Worm (Caenorhabditis elegans) whole organism, midembryonic: ENCODE results near the gene cec-1.
A peak's percentile ranks its signal among the peaks of the same experiment; 100 is the strongest.

Experiments used
- T22C8.4 ChIP-seq: fragments of 200-800 bp; sonication (Bioruptor generic); IDR thresholded peaks from 2 replicates; pipeline ENCODE4 v1.3.6; 2022; ENCODE audit warnings: missing genetic modification characterization, missing compliant biosample characterization
- cog-1 ChIP-seq: sonication (generic microtip); optimal IDR thresholded peaks from 2 replicates; lab custom pipeline; 2016; ENCODE audit warnings: missing genetic modification characterization, missing compliant biosample characterization
- flt-1 ChIP-seq: fragments of 200-800 bp; sonication (Bioruptor generic); IDR thresholded peaks from 2 replicates; pipeline ENCODE4 v1.3.6; 2022; ENCODE audit warnings: missing genetic modification characterization, missing compliant biosample characterization
- klf-2 ChIP-seq: fragments of 200-800 bp; sonication (Bioruptor generic); conservative IDR thresholded peaks from 2 replicates; pipeline ENCODE4 v1.3.6; 2022; ENCODE audit warnings: missing genetic modification reagents, missing genetic modification characterization, missing compliant biosample characterization
- med-1 ChIP-seq: sonication (generic microtip); optimal IDR thresholded peaks from 2 replicates; lab custom pipeline; 2017; ENCODE audit warnings: missing genetic modification characterization, mild to moderate bottlenecking, missing compliant biosample characterization, antibody characterized with exemption, missing genetic modification reagents; ENCODE audit not compliant: insufficient read depth
- ref-1 ChIP-seq: fragments of 200-800 bp; sonication (Bioruptor generic); conservative IDR thresholded peaks from 2 replicates; pipeline ENCODE4 v1.3.6; 2022; ENCODE audit warnings: missing genetic modification reagents, missing genetic modification characterization, missing compliant biosample characterization
- tab-1 ChIP-seq: fragments of 200-800 bp; sonication (Bioruptor generic); IDR thresholded peaks from 2 replicates; pipeline ENCODE4 v1.3.6; 2022; ENCODE audit warnings: missing genetic modification characterization, missing compliant biosample characterization
- ztf-23 ChIP-seq: fragments of 200-800 bp; sonication (Bioruptor generic); IDR thresholded peaks from 2 replicates; pipeline ENCODE4 v1.3.6; 2022; ENCODE audit warnings: missing genetic modification reagents, missing genetic modification characterization, missing compliant biosample characterization
- ztf-29 ChIP-seq: fragments of 200-800 bp; sonication (Bioruptor generic); IDR thresholded peaks from 2 replicates; pipeline ENCODE4 v1.3.6; 2022; ENCODE audit warnings: missing genetic modification reagents, missing genetic modification characterization, missing compliant biosample characterization

cec-1 gene

DNA sequence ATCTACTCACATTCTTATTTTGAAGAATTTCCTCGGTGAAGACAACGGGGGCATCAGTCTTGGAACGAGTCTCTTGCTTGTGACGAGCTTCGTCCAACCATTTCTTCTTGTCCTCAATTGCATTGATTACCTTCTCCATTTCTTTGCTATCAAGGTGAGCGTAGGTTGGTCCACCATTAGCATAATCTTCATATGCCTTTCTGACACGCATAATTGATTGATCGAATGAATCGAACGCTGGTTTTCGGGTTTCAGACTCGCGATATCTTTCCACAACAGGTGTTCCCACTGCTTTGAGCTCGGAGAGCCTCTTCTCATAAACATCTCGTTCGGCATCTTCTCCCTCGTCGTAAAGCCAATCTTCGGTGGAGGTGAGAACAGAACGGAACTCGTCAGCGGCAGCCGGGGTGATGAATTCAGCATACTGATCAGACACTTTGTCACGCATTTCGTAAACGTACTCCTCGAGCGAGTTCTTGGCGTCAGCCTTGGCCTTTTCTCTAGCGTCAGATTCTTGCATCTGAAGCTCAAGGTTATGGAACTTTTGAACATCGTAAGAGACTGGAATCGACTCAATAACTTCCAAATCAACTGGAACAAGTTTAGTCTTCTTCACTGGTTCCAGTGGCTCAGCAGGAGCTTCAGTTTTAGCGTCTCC, 18.4 kb downstream of the cec-1 start:
- no peak for TF ChIP-seq flt-1
- TF ChIP-seq klf-2 (GFP tag; lab: Robert Waterston, UW) = no peak
- no peak for TF ChIP-seq med-1
- no peak for TF ChIP-seq tab-1
- TF ChIP-seq ref-1 (GFP tag; lab: Robert Waterston, UW) = no peak
- TF ChIP-seq T22C8.4 (GFP tag; lab: Robert Waterston, UW) = no peak
- TF ChIP-seq ztf-23 (GFP tag; lab: Robert Waterston, UW) = no peak
- no peak for TF ChIP-seq cog-1 (tag; lab: Kevin White, UChicago)
- TF ChIP-seq ztf-29 (GFP tag; lab: Robert Waterston, UW) = no peak

DNA sequence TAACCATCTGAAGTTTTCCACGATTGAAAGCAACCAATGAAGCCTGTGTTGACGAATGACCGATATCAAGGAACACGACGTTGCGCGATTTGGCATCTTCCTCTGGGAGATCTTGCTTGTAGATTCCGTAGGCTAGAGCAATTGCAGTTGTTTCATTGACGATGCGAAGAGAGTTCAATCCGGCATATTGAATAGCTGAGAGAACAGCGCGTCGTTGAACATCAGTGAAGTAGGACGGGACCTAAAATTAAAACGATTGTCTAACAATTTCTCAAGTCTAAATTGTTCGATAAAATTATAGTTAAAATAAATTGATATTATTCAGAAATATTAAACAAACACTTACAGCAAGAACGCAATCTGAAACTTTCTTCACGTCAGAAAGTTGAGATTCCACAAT, 19.9 kb downstream of the cec-1 start:
- TF ChIP-seq med-1 (no peak), ztf-23 (GFP tag; lab: Robert Waterston, UW) (no peak), cog-1 (tag; lab: Kevin White, UChicago) (no peak), ztf-29 (GFP tag; lab: Robert Waterston, UW) (no peak), klf-2 (GFP tag; lab: Robert Waterston, UW) (no peak), T22C8.4 (GFP tag; lab: Robert Waterston, UW) (no peak), flt-1 (no peak), ref-1 (GFP tag; lab: Robert Waterston, UW) (no peak), tab-1 (no peak)

DNA sequence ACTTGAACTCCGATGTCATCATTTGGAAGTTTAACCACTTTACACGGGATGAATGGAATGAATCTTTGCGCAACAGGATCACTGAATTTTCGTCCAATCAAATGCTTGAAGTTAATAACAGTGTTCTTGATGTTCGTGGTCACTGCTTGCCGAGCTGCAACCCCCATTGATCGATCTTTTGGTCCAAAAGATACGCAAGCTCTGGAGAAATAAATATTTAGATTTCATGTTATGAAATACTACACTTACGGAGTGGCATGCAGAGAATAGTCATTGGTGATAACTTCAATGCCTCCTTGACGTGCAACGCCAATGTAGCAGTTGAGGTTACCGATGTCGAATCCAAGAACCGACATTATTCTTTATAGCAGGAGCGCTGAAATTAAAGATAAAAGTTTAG, 20.4 kb downstream of the cec-1 start, which contains the start of gene hsp-110:
TSS of gene hsp-110 (minus strand) at position 376 of the 400 bp plus-strand sequence.
- TF ChIP-seq cog-1 (tag; lab: Kevin White, UChicago) (no peak), med-1 (no peak), klf-2 (GFP tag; lab: Robert Waterston, UW) (no peak), ztf-29 (GFP tag; lab: Robert Waterston, UW) (no peak), tab-1 (no peak)

DNA sequence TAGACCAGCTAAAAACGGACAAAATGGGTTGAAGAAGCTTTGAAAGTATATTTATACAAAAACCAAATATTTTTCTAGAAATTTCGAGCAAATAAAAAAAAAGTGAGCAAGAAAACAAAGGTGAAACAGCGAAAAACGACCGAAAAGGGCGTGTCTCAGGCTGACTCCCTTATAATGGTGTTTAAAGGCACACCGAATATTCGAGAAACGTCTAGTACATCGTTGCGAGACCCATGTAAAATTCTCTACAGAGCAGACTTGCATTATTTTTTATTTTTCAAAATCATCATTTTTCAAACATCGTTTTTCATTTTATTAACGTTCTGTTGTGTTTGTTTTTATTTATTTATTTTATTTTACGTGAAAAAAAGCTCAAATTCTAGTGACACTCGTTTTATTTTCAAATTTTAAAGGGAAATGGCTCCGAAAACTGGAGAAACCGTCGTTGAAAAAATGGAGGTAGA, 20.8 kb downstream of the cec-1 start, which contains the start of gene rpn-3:
TSS of gene rpn-3 (plus strand) at position 414 of the 464 bp plus-strand sequence.
- no peak for TF ChIP-seq med-1
- no peak for TF ChIP-seq ztf-29 (GFP tag; lab: Robert Waterston, UW)
- no peak for TF ChIP-seq tab-1
- no peak for TF ChIP-seq ref-1 (GFP tag; lab: Robert Waterston, UW)
- peak; percentile 78 for TF ChIP-seq ztf-23 (GFP tag; lab: Robert Waterston, UW)
- TF ChIP-seq cog-1 (tag; lab: Kevin White, UChicago) = peak; percentile 90
- TF ChIP-seq klf-2 (GFP tag; lab: Robert Waterston, UW) = no peak
- TF ChIP-seq T22C8.4 (GFP tag; lab: Robert Waterston, UW) = no peak
- TF ChIP-seq flt-1 = peak; percentile 79

DNA sequence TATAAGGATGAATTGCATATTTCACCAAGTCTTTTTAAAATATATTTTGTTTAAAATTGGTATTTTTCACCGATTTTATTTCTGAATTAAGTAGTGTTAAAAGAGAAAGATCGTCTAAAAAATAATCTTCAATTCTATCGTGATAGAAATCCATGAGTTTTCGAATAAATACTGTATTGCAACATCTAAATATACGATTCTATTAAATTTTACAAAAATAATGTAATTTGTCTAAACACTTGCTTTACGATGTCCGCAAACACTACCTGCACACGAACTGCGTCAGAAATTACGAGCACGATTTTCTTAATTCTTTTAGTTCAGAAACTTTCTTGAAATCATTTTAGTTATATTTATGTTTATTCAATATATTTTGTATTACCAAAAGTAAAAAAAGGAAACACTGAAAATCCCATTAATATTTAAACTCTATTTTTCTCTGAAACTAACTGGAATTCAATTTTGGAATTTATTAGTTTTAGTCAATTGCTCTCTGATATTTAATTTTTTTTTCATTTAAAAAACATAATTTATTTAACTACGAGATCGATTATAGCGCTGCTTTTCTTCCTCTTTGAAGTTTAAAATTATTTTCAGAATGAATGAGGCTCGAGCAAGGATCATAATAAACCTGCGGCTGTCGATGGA, 23.2 kb downstream of the cec-1 start, which contains the start of gene mrpl-32:
TSS of gene mrpl-32 (plus strand) at position 598 of the 648 bp plus-strand sequence.
- TF ChIP-seq ztf-29 (GFP tag; lab: Robert Waterston, UW) (no peak), ref-1 (GFP tag; lab: Robert Waterston, UW) (no peak), tab-1 (no peak), klf-2 (GFP tag; lab: Robert Waterston, UW) (no peak), med-1 (no peak), flt-1 (no peak), cog-1 (tag; lab: Kevin White, UChicago) (no peak), ztf-23 (GFP tag; lab: Robert Waterston, UW) (no peak), T22C8.4 (GFP tag; lab: Robert Waterston, UW) (no peak)

DNA sequence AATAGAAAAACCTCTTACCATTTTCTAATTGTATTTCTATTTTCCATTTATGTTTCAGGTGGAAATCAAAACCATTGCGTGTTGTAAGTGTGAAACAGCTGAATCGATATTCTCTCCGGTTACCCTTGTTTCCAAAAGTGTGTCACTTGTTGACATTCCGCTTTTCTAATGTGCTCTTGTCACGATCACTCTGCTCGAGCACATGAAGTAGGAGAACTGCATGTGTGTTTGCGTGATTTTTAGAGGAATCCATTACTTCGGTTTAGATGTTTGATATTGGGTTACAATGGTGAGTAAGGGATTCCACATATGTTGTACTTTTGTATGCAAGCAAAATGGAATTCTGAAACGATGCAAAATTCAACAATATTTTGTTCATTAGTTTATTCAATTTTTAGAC, 24.4 kb downstream of the cec-1 start:
- no peak for TF ChIP-seq flt-1
- TF ChIP-seq med-1 = no peak
- TF ChIP-seq klf-2 (GFP tag; lab: Robert Waterston, UW) = no peak
- no peak for TF ChIP-seq ref-1 (GFP tag; lab: Robert Waterston, UW)
- TF ChIP-seq ztf-23 (GFP tag; lab: Robert Waterston, UW) = no peak
- TF ChIP-seq cog-1 (tag; lab: Kevin White, UChicago) = no peak
- TF ChIP-seq T22C8.4 (GFP tag; lab: Robert Waterston, UW) = no peak

DNA sequence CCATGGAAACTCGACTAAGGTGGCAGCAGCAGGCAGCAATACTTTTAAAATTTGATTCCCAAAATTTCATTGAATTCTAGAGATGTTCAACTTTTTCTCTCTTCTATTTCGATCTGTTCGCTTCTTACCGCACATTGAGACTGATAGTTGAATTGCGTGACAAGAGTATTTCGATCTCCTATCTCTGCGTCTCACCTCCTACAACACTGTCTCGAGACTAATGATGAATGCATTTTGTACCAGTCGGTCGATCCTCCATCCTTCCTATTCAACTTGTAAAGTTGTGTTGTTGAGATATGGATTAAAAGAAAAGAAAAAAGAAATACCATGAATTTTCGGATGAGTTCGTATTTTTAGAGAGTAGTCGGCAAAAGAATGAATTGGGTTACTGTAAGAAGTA, 25.0 kb downstream of the cec-1 start:
- TF ChIP-seq tab-1 = no peak
- no peak for TF ChIP-seq ref-1 (GFP tag; lab: Robert Waterston, UW)
- no peak for TF ChIP-seq klf-2 (GFP tag; lab: Robert Waterston, UW)
- TF ChIP-seq ztf-29 (GFP tag; lab: Robert Waterston, UW) = no peak
- no peak for TF ChIP-seq med-1
- no peak for TF ChIP-seq T22C8.4 (GFP tag; lab: Robert Waterston, UW)
- no peak for TF ChIP-seq cog-1 (tag; lab: Kevin White, UChicago)
- no peak for TF ChIP-seq flt-1
- TF ChIP-seq ztf-23 (GFP tag; lab: Robert Waterston, UW) = no peak

DNA sequence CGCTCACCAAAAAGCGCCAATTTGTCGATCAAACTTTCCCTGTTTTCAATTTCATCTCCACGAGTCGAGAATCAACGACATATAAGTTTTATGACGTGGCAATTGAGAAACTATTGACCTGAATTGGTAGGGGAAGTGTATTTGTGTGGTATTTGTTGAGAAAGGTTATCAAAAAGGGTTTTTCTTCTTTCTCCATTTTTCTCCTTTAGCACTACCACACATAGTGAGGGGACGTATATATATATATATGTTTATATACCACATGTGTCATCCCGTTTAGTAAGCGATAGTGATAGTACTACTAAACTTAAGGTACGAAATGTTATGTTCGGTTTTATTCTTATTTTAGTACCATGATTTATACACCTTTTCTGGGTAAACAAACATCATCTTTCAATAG, 31.5 kb downstream of the cec-1 start:
- TF ChIP-seq T22C8.4 (GFP tag; lab: Robert Waterston, UW) = no peak
- TF ChIP-seq ref-1 (GFP tag; lab: Robert Waterston, UW) = no peak
- TF ChIP-seq tab-1 = no peak
- TF ChIP-seq flt-1 = no peak
- no peak for TF ChIP-seq med-1
- TF ChIP-seq klf-2 (GFP tag; lab: Robert Waterston, UW) = no peak
- no peak for TF ChIP-seq ztf-23 (GFP tag; lab: Robert Waterston, UW)
- no peak for TF ChIP-seq cog-1 (tag; lab: Kevin White, UChicago)
- no peak for TF ChIP-seq ztf-29 (GFP tag; lab: Robert Waterston, UW)

DNA sequence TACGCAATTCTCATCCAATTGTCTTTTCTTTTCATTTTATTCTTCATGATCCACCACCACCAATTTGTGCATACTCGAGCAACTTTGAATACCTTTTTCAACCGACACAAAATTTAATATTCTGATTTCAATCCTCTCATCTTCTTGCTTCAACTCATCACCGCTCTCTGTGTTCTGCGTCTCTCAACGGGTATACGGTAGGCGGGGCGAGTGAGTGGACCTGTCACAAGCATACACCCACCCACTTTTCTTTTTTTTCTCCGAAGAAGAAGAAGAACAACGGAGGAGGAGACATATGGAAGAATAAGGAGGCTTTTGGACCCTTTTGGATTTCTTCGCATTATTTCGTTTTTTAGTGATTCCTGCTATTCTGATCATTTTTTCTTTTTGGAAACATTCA, 35.3 kb downstream of the cec-1 start:
- TF ChIP-seq ztf-23 (GFP tag; lab: Robert Waterston, UW) = no peak
- no peak for TF ChIP-seq klf-2 (GFP tag; lab: Robert Waterston, UW)
- TF ChIP-seq tab-1 = no peak
- TF ChIP-seq flt-1 = no peak
- no peak for TF ChIP-seq T22C8.4 (GFP tag; lab: Robert Waterston, UW)
- no peak for TF ChIP-seq ref-1 (GFP tag; lab: Robert Waterston, UW)
